Fruit fly (Drosophila melanogaster) whole organism, embryonic: ENCODE data around the gene CG7231.

Experiments used
- Aef1 ChIP-seq: fragments of 200-800 bp; sonication (Bioruptor generic); IDR thresholded peaks from 3 replicates; pipeline ENCODE4 v1.3.6; 2022; ENCODE audit warnings: missing biosample characterization, missing genetic modification characterization
- Antp ChIP-seq: fragments of 200-800 bp; sonication (Bioruptor generic); optimal IDR thresholded peaks from 3 replicates; lab custom pipeline; 2016; ENCODE audit warnings: missing biosample characterization, missing genetic modification characterization
- Atf3 ChIP-seq: fragments of 200-800 bp; sonication (Bioruptor generic); optimal IDR thresholded peaks from 3 replicates; lab custom pipeline; 2016; ENCODE audit warnings: missing biosample characterization, missing genetic modification characterization
- Blimp-1 ChIP-seq: fragments of 200-800 bp; sonication (Bioruptor generic); optimal IDR thresholded peaks from 3 replicates; lab custom pipeline; 2018; ENCODE audit warnings: missing biosample characterization, missing genetic modification characterization, mild to moderate bottlenecking, moderate library complexity, missing genetic modification reagents
- BtbVII ChIP-seq: fragments of 200-800 bp; sonication (Bioruptor generic); optimal IDR thresholded peaks from 3 replicates; lab custom pipeline; 2017; ENCODE audit warnings: missing biosample characterization, mild to moderate bottlenecking, missing genetic modification characterization
- CG10267 ChIP-seq: fragments of 200-800 bp; sonication (Bioruptor generic); optimal IDR thresholded peaks from 2 replicates; lab custom pipeline; 2018; ENCODE audit warnings: missing biosample characterization, mild to moderate bottlenecking, missing genetic modification characterization, moderate library complexity
- CG10366 ChIP-seq: fragments of 200-800 bp; sonication (Bioruptor generic); IDR thresholded peaks from 2 replicates; pipeline ENCODE4 v1.3.6; 2022; ENCODE audit warnings: missing biosample characterization, missing genetic modification characterization
- CG10565 ChIP-seq: fragments of 200-800 bp; sonication (Bioruptor generic); optimal IDR thresholded peaks from 3 replicates; lab custom pipeline; 2016; ENCODE audit warnings: missing biosample characterization, mild to moderate bottlenecking, missing genetic modification characterization
- CG11723 ChIP-seq: fragments of 200-800 bp; sonication (Bioruptor generic); optimal IDR thresholded peaks from 2 replicates; lab custom pipeline; 2017; ENCODE audit warnings: missing biosample characterization, mild to moderate bottlenecking, missing genetic modification characterization
- CG12071 ChIP-seq: fragments of 200-800 bp; sonication (Bioruptor generic); optimal IDR thresholded peaks from 3 replicates; lab custom pipeline; 2018; ENCODE audit warnings: missing biosample characterization, mild to moderate bottlenecking, missing genetic modification characterization
- CG12299 ChIP-seq: fragments of 200-800 bp; sonication (Bioruptor generic); optimal IDR thresholded peaks from 2 replicates; lab custom pipeline; 2018; ENCODE audit warnings: missing biosample characterization, mild to moderate bottlenecking, missing genetic modification characterization
- CG13775 ChIP-seq: fragments of 200-800 bp; sonication (Bioruptor generic); optimal IDR thresholded peaks from 3 replicates; lab custom pipeline; 2017; ENCODE audit warnings: missing biosample characterization, mild to moderate bottlenecking, missing genetic modification characterization
- CG15601 ChIP-seq: fragments of 200-800 bp; sonication (Bioruptor generic); optimal IDR thresholded peaks from 3 replicates; lab custom pipeline; 2019; ENCODE audit warnings: missing biosample characterization, mild to moderate bottlenecking, missing genetic modification characterization, moderate library complexity
- CG16815 ChIP-seq: fragments of 200-800 bp; sonication (Bioruptor generic); optimal IDR thresholded peaks from 3 replicates; lab custom pipeline; 2017; ENCODE audit warnings: missing biosample characterization, mild to moderate bottlenecking, missing genetic modification characterization
- CG18262 ChIP-seq: fragments of 200-800 bp; optimal IDR thresholded peaks from 3 replicates; lab custom pipeline; 2019; ENCODE audit warnings: missing biosample characterization, mild to moderate bottlenecking, missing genetic modification characterization, moderate library complexity
- CG18599 ChIP-seq: fragments of 200-800 bp; sonication (Bioruptor generic); optimal IDR thresholded peaks from 3 replicates; lab custom pipeline; 2017; ENCODE audit warnings: missing biosample characterization, missing genetic modification characterization, mild to moderate bottlenecking, moderate library complexity, missing genetic modification reagents
- CG2120 ChIP-seq: fragments of 200-800 bp; sonication (Bioruptor generic); optimal IDR thresholded peaks from 3 replicates; lab custom pipeline; 2016; ENCODE audit warnings: missing biosample characterization, missing genetic modification characterization
- CG2889 ChIP-seq: fragments of 200-800 bp; sonication (Bioruptor generic); IDR thresholded peaks from 3 replicates; pipeline ENCODE4 v1.3.6; 2022; ENCODE audit warnings: missing biosample characterization, missing genetic modification characterization
- CG31441 ChIP-seq: fragments of 200-800 bp; sonication (Bioruptor generic); IDR thresholded peaks from 2 replicates; pipeline ENCODE4 v1.3.6; 2022; ENCODE audit warnings: missing biosample characterization, missing genetic modification characterization
- CG4328 ChIP-seq: fragments of 200-800 bp; sonication (Bioruptor generic); optimal IDR thresholded peaks from 3 replicates; lab custom pipeline; 2017; ENCODE audit warnings: missing biosample characterization, missing genetic modification reagents, missing genetic modification characterization
- CG6654 ChIP-seq: fragments of 200-800 bp; sonication (Bioruptor generic); optimal IDR thresholded peaks from 2 replicates; lab custom pipeline; 2017; ENCODE audit warnings: missing biosample characterization, mild to moderate bottlenecking, missing genetic modification characterization
- CG6689 ChIP-seq: fragments of 200-800 bp; sonication (Bioruptor generic); IDR thresholded peaks from 2 replicates; pipeline ENCODE4 v1.3.6; 2022; ENCODE audit warnings: missing biosample characterization, missing genetic modification characterization
- CG6765 ChIP-seq: fragments of 200-800 bp; sonication (Bioruptor generic); optimal IDR thresholded peaks from 3 replicates; lab custom pipeline; 2017; ENCODE audit warnings: missing biosample characterization, mild to moderate bottlenecking, missing genetic modification characterization
- CG7556 ChIP-seq: fragments of 200-800 bp; sonication (Bioruptor generic); optimal IDR thresholded peaks from 2 replicates; lab custom pipeline; 2017; ENCODE audit warnings: missing biosample characterization, mild to moderate bottlenecking, missing genetic modification characterization
- CG9609 ChIP-seq: fragments of 200-800 bp; sonication (Bioruptor generic); optimal IDR thresholded peaks from 3 replicates; lab custom pipeline; 2016; ENCODE audit warnings: missing biosample characterization, missing genetic modification characterization
- Chrac-16 ChIP-seq: fragments of 200-800 bp; sonication (Bioruptor generic); optimal IDR thresholded peaks from 3 replicates; lab custom pipeline; 2016; ENCODE audit warnings: missing biosample characterization, missing genetic modification characterization
- E2f1 ChIP-seq: fragments of 200-800 bp; sonication (Bioruptor generic); IDR thresholded peaks from 2 replicates; pipeline ENCODE4 v1.3.6; 2022; ENCODE audit warnings: missing biosample characterization, missing genetic modification characterization
- Max ChIP-seq: fragments of 200-800 bp; sonication (Bioruptor generic); optimal IDR thresholded peaks from 2 replicates; lab custom pipeline; 2016; ENCODE audit warnings: missing biosample characterization, mild to moderate bottlenecking, missing genetic modification characterization
- Med ChIP-seq: fragments of 200-800 bp; sonication (Bioruptor generic); peaks from one replicate; lab custom pipeline; 2016; ENCODE audit warnings: missing biosample characterization, missing genetic modification characterization, mild to moderate bottlenecking, inconsistent platforms, moderate library complexity
- Oaz ChIP-seq: fragments of 200-800 bp; sonication (Bioruptor generic); IDR thresholded peaks from 2 replicates; pipeline ENCODE4 v1.3.6; 2022; ENCODE audit warnings: missing biosample characterization, missing genetic modification characterization
- eyg ChIP-seq: fragments of 200-800 bp; sonication (Bioruptor generic); optimal IDR thresholded peaks from 3 replicates; lab custom pipeline; 2016; ENCODE audit warnings: missing biosample characterization, missing genetic modification characterization
- fd3F ChIP-seq: fragments of 200-800 bp; sonication (Bioruptor generic); optimal IDR thresholded peaks from 2 replicates; lab custom pipeline; 2018; ENCODE audit warnings: missing biosample characterization, mild to moderate bottlenecking, missing genetic modification characterization, moderate library complexity
- h ChIP-seq: fragments of >200 bp; optimal IDR thresholded peaks from 2 replicates; lab custom pipeline; 2017
- her ChIP-seq: fragments of 200-800 bp; sonication (Bioruptor generic); optimal IDR thresholded peaks from 2 replicates; lab custom pipeline; 2016; ENCODE audit warnings: missing biosample characterization, missing genetic modification characterization
- insv ChIP-seq, 2 experiments: fragments of 200-800 bp; sonication (Bioruptor generic); optimal IDR thresholded peaks; 3 replicates each; lab custom pipeline; 2016 to 2018; ENCODE audit warnings: missing biosample characterization in 2 of 2, missing genetic modification characterization in 2 of 2
- klu ChIP-seq: fragments of 200-800 bp; sonication (Bioruptor generic); IDR thresholded peaks from 2 replicates; pipeline ENCODE4 v1.3.6; 2022; ENCODE audit warnings: missing biosample characterization, missing genetic modification characterization
- mam ChIP-seq: fragments of 200-800 bp; sonication (Bioruptor generic); optimal IDR thresholded peaks from 3 replicates; lab custom pipeline; 2016; ENCODE audit warnings: missing biosample characterization, missing genetic modification characterization
- oc ChIP-seq: fragments of 200-800 bp; sonication (Bioruptor generic); optimal IDR thresholded peaks from 2 replicates; lab custom pipeline; 2018; ENCODE audit warnings: missing biosample characterization, mild to moderate bottlenecking, missing genetic modification characterization, moderate library complexity
- phol ChIP-seq: fragments of 200-800 bp; sonication (Bioruptor generic); optimal IDR thresholded peaks from 3 replicates; lab custom pipeline; 2018; ENCODE audit warnings: missing biosample characterization, mild to moderate bottlenecking, missing genetic modification characterization, moderate library complexity
- pita ChIP-seq: fragments of 200-800 bp; sonication (Bioruptor generic); optimal IDR thresholded peaks from 2 replicates; lab custom pipeline; 2017; ENCODE audit warnings: missing biosample characterization, mild to moderate bottlenecking, missing genetic modification characterization
- ranshi ChIP-seq: fragments of 200-800 bp; sonication (Bioruptor generic); IDR thresholded peaks from 2 replicates; pipeline ENCODE4 v1.3.6; 2022; ENCODE audit warnings: missing biosample characterization, missing genetic modification characterization
- row ChIP-seq: fragments of 200-800 bp; sonication (Bioruptor generic); IDR thresholded peaks from 3 replicates; pipeline ENCODE4 v1.3.6; 2022; ENCODE audit warnings: missing biosample characterization, missing genetic modification characterization
- salm ChIP-seq: fragments of 200-800 bp; sonication (Bioruptor generic); optimal IDR thresholded peaks from 2 replicates; lab custom pipeline; 2018; ENCODE audit warnings: missing biosample characterization, mild to moderate bottlenecking, missing genetic modification characterization
- scrt ChIP-seq: fragments of 200-800 bp; sonication (Bioruptor generic); optimal IDR thresholded peaks from 2 replicates; lab custom pipeline; 2018; ENCODE audit warnings: missing biosample characterization, mild to moderate bottlenecking, missing genetic modification characterization, moderate library complexity
- sens ChIP-seq: fragments of 200-800 bp; sonication (Bioruptor generic); peaks from one replicate; lab custom pipeline; 2016; ENCODE audit warnings: missing biosample characterization, missing genetic modification characterization
- vnd ChIP-seq: fragments of 200-800 bp; sonication (Bioruptor generic); IDR thresholded peaks from 3 replicates; pipeline ENCODE4 v1.3.6; 2022; ENCODE audit warnings: missing biosample characterization, missing genetic modification characterization; ENCODE audit not compliant: partially characterized antibody
- wek ChIP-seq: fragments of 200-800 bp; sonication (Bioruptor generic); optimal IDR thresholded peaks from 3 replicates; lab custom pipeline; 2018; ENCODE audit warnings: missing biosample characterization, mild to moderate bottlenecking, missing genetic modification characterization, moderate library complexity
- yki ChIP-seq: fragments of >200 bp; optimal IDR thresholded peaks from 3 replicates; lab custom pipeline; 2018
- zen2 ChIP-seq: fragments of 200-800 bp; sonication (Bioruptor generic); IDR thresholded peaks from 3 replicates; pipeline ENCODE4 v1.3.6; 2022; ENCODE audit warnings: missing biosample characterization, missing genetic modification characterization; ENCODE audit not compliant: partially characterized antibody
- zf30C ChIP-seq: fragments of 200-800 bp; sonication (Bioruptor generic); optimal IDR thresholded peaks from 3 replicates; lab custom pipeline; 2018; ENCODE audit warnings: missing biosample characterization, mild to moderate bottlenecking, missing genetic modification characterization

CG7231 gene

dm6 chr2L:7960581-7961530 is 22.9 kb upstream of the CG7231 start (continued):
- TF ChIP-seq wek (GFP tag; lab: Kevin White, UChicago) (no peak), klu (GFP tag; lab: Robert Waterston, UW) (no peak), insv (GFP tag; optimal IDR thresholded peaks at IDR 0.05; lab: Kevin White, UChicago) (no peak), CG13775 (GFP tag; lab: Kevin White, UChicago) (no peak), CG6765 (GFP tag; lab: Kevin White, UChicago) (peak; percentile 83), CG11723 (no peak), Max (peak; percentile 43), CG9609 (no peak), h (lab: Kevin White, UChicago) (no peak), CG18599 (GFP tag; lab: Kevin White, UChicago) (peak; percentile 79), oc (tag; lab: Kevin White, UChicago) (no peak), CG2889 (GFP tag; lab: Robert Waterston, UW) (no peak), Oaz (GFP tag; lab: Robert Waterston, UW) (no peak), zen2 (GFP tag; lab: Robert Waterston, UW) (no peak), Antp (GFP tag; lab: Kevin White, UChicago) (no peak), CG6689 (GFP tag; lab: Robert Waterston, UW) (no peak), CG16815 (GFP tag; lab: Kevin White, UChicago) (no peak), ranshi (GFP tag; lab: Robert Waterston, UW) (no peak), CG15601 (tag; lab: Kevin White, UChicago) (no peak), yki (lab: Kevin White, UChicago) (no peak), her (GFP tag; lab: Kevin White, UChicago) (no peak), CG10565 (GFP tag; lab: Kevin White, UChicago) (no peak), BtbVII (GFP tag; lab: Kevin White, UChicago) (peak; percentile 83), row (GFP tag; lab: Robert Waterston, UW) (no peak), vnd (GFP tag; lab: Robert Waterston, UW) (no peak), CG2120 (GFP tag; lab: Kevin White, UChicago) (peak; percentile 15), sens (GFP tag; lab: Kevin White, UChicago) (peak; percentile 28), pita (GFP tag; lab: Kevin White, UChicago) (no peak), Chrac-16 (GFP tag; lab: Kevin White, UChicago) (no peak), fd3F (peak; percentile 16), phol (no peak), CG10267 (tag; lab: Kevin White, UChicago) (no peak), Med (GFP tag; lab: Kevin White, UChicago) (peak; percentile 79), Blimp-1 (GFP tag; lab: Kevin White, UChicago) (peak; percentile 34), CG12299 (no peak), CG10366 (GFP tag; lab: Robert Waterston, UW) (no peak), E2f1 (GFP tag; lab: Robert Waterston, UW) (peak; percentile 37; the same call in 1 of the 2 replicates), scrt (GFP tag; lab: Kevin White, UChicago) (peak; percentile 42), CG4328 (GFP tag; lab: Kevin White, UChicago) (peak; percentile 43), zf30C (GFP tag; lab: Kevin White, UChicago) (no peak), CG31441 (GFP tag; lab: Robert Waterston, UW) (no peak; the same call in 1 of the 2 replicates), Atf3 (no peak), CG6654 (GFP tag; lab: Kevin White, UChicago) (no peak), CG7556 (GFP tag; lab: Kevin White, UChicago) (peak; percentile 7), Aef1 (no peak), salm (tag; lab: Kevin White, UChicago) (no peak), CG18262 (no peak), eyg (no peak), CG12071 (peak; percentile 66), mam (GFP tag; lab: Kevin White, UChicago) (no peak)
